Fruit fly (Drosophila melanogaster) whole organism, prepupa: ENCODE data around the gene CG33510.

Experiments
- Blimp-1 ChIP-seq: fragments of 200-800 bp; sonication (Bioruptor generic); optimal IDR thresholded peaks from 3 replicates; lab custom pipeline; 2017; ENCODE audit warnings: missing biosample characterization, missing genetic modification characterization, mild to moderate bottlenecking, moderate library complexity, missing genetic modification reagents
- CG11294 ChIP-seq: fragments of 200-800 bp; sonication (Bioruptor generic); IDR thresholded peaks from 2 replicates; pipeline ENCODE4 v1.3.6; 2022; ENCODE audit warnings: missing biosample characterization, missing genetic modification characterization
- CG34406 ChIP-seq: fragments of 200-800 bp; sonication (Bioruptor generic); optimal IDR thresholded peaks from 3 replicates; lab custom pipeline; 2016; ENCODE audit warnings: missing biosample characterization, missing genetic modification characterization
- CG6808 ChIP-seq: fragments of 200-800 bp; sonication (Bioruptor generic); optimal IDR thresholded peaks from 3 replicates; lab custom pipeline; 2017; ENCODE audit warnings: missing biosample characterization, missing genetic modification characterization, mild to moderate bottlenecking, moderate library complexity, missing genetic modification reagents
- CG8632 ChIP-seq: fragments of 200-800 bp; sonication (Bioruptor generic); optimal IDR thresholded peaks from 3 replicates; lab custom pipeline; 2016; ENCODE audit warnings: missing biosample characterization, missing genetic modification characterization
- Eip93F ChIP-seq: fragments of 200-800 bp; sonication (Bioruptor generic); optimal IDR thresholded peaks from 2 replicates; lab custom pipeline; 2016; ENCODE audit warnings: missing biosample characterization, mild to moderate bottlenecking, missing genetic modification characterization
- Hr4 ChIP-seq: fragments of 200-800 bp; sonication (Bioruptor generic); optimal IDR thresholded peaks from 3 replicates; lab custom pipeline; 2016; ENCODE audit warnings: missing biosample characterization, missing genetic modification characterization
- Lpt ChIP-seq: fragments of 200-800 bp; sonication (Bioruptor generic); optimal IDR thresholded peaks from 3 replicates; lab custom pipeline; 2016; ENCODE audit warnings: missing biosample characterization, missing genetic modification characterization
- Sox102F ChIP-seq: fragments of 200-800 bp; sonication (Bioruptor generic); optimal IDR thresholded peaks from 2 replicates; lab custom pipeline; 2016; ENCODE audit warnings: missing biosample characterization, mild to moderate bottlenecking, missing genetic modification characterization
- eg ChIP-seq: fragments of 200-800 bp; sonication (Bioruptor generic); IDR thresholded peaks from 3 replicates; pipeline ENCODE4 v1.3.6; 2022; ENCODE audit warnings: missing biosample characterization, missing genetic modification characterization
- fkh ChIP-seq: fragments of 200-800 bp; sonication (Bioruptor generic); optimal IDR thresholded peaks from 3 replicates; lab custom pipeline; 2017; ENCODE audit warnings: missing biosample characterization, mild to moderate bottlenecking, missing genetic modification characterization, moderate library complexity
- salr ChIP-seq, 2 experiments: fragments of 200-800 bp; sonication (Bioruptor generic); optimal IDR thresholded peaks; 3 replicates each; lab custom pipeline; 2016 to 2018; ENCODE audit warnings: missing biosample characterization in 2 of 2, missing genetic modification characterization in 2 of 2, mild to moderate bottlenecking in 1 of 2
- spab ChIP-seq: fragments of 200-800 bp; sonication (Bioruptor generic); optimal IDR thresholded peaks from 2 replicates; lab custom pipeline; 2017; ENCODE audit warnings: missing biosample characterization, mild to moderate bottlenecking, missing genetic modification characterization, missing genetic modification reagents

DNA sequence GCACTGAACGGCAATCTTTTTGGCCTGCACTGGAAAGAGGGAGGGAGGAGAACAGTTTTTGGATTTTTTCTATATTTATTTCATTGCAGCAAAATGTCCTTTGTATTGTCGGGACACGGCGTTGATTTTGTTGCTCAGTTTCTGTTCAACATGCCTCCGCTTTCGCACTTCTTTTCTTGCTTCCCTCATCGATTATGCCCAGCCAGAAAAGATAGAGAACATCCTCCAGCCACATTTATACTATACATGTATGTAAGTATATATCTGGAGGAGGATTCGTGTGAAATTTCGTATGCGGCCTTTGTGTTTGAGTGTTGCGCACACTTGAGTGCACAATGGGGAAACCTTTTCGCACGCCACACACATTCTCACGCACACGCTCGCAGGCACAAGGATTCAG, 49.7 kb downstream of the CG33510 start:
- no peak for TF ChIP-seq CG34406 (GFP tag; lab: Kevin White, UChicago)
- TF ChIP-seq CG6808 (GFP tag; lab: Kevin White, UChicago): no peak
- TF ChIP-seq salr (GFP tag; optimal IDR thresholded peaks at IDR 0.05; lab: Kevin White, UChicago): no peak
- no peak for TF ChIP-seq Sox102F
- TF ChIP-seq CG8632 (GFP tag; lab: Kevin White, UChicago): no peak
- TF ChIP-seq Hr4 (GFP tag; lab: Kevin White, UChicago): no peak
- no peak for TF ChIP-seq spab (GFP tag; lab: Kevin White, UChicago)
- no peak for TF ChIP-seq Blimp-1 (GFP tag; lab: Kevin White, UChicago)
- no peak for TF ChIP-seq CG11294 (GFP tag; lab: Robert Waterston, UW)
- no peak for TF ChIP-seq Eip93F
- no peak for TF ChIP-seq Lpt (GFP tag; lab: Kevin White, UChicago)
- TF ChIP-seq fkh (GFP tag; lab: Kevin White, UChicago): no peak
- no peak for TF ChIP-seq eg (GFP tag; lab: Robert Waterston, UW)
